Fruit fly (Drosophila melanogaster): Measurements from ENCODE around the gene Gdh.
A peak's percentile ranks its signal among the peaks of the same experiment; 100 is the strongest.

Gene Gdh

DNA sequence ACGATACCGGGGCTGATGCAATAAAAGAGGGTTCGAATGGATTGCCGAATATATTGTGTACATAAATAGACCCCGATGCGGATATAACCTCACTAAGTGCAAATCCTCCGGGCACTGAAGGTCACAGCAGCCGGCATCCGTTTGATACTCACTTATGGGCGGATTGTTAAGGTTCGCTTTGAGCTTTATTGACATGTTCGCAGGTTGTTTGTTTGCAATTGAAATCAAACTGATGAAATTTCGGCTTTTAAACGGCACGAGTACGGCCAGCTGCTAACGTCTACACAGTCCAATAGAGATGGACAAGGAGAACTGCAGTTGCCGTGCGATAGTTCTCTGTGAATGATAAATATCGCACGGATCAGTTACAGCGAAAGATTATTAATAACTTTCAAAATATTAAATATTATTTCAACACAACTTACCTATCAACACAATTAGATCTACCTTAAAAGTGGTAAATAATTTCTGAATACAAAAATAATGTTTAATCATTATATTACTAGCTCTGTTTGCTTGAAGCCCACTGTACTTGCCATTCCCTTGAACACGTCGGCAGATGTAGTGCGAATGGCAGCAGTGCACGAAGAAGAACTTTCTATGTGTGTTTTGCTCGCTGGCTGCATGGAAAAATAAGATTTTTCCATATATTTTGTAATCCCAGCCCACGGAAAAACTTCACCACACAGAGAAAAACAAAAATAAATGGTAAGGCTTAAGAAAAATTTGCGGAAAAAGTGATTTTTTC lies 15.4 kb upstream of the Gdh start, which contains the start of the genes GluProRS and AP-1sigma:
GluProRS (minus strand) TSS at position 301 of the 748 bp plus-strand sequence.
AP-1sigma (plus strand) TSS at position 561 of the 748 bp plus-strand sequence.
- TF ChIP-seq br (GFP tag; optimal IDR thresholded peaks at IDR 0.05) (peak; percentile 81), Vsx2 (GFP tag; optimal IDR thresholded peaks at IDR 0.05; ENCODE audit: partially characterized antibody) (no peak), Myc (optimal IDR thresholded peaks at IDR 0.05) (peak; percentile 83), ey (GFP tag; optimal IDR thresholded peaks at IDR 0.05) (peak; percentile 89), sv (GFP tag; optimal IDR thresholded peaks at IDR 0.05) (peak; percentile 94), GATAd (GFP tag; optimal IDR thresholded peaks at IDR 0.05) (peak; percentile 80), CG9705 (GFP tag; optimal IDR thresholded peaks at IDR 0.05) (peak; percentile 85), brk (GFP tag; optimal IDR thresholded peaks at IDR 0.05) (no peak), lola (GFP tag; optimal IDR thresholded peaks at IDR 0.05) (no peak), jim (GFP tag; optimal IDR thresholded peaks at IDR 0.05) (no peak), pan (optimal IDR thresholded peaks at IDR 0.05) (no peak), HLH106 (tag; optimal IDR thresholded peaks at IDR 0.05) (peak; percentile 91), foxo (GFP tag; optimal IDR thresholded peaks at IDR 0.05) (peak; percentile 51 to 93), Abd-B (GFP tag; optimal IDR thresholded peaks at IDR 0.05) (no peak), sage (GFP tag; optimal IDR thresholded peaks at IDR 0.05) (peak; percentile 65), usp (GFP tag; optimal IDR thresholded peaks at IDR 0.05) (no peak), Dif (GFP tag; optimal IDR thresholded peaks at IDR 0.05; ENCODE audit: partially characterized antibody) (no peak), CrebA (GFP tag; optimal IDR thresholded peaks at IDR 0.05; ENCODE audit: borderline replicate concordance) (no peak), N (GFP tag; optimal IDR thresholded peaks at IDR 0.05) (no peak), dl (GFP tag; optimal IDR thresholded peaks at IDR 0.05; ENCODE audit: insufficient read depth in 1 of 2, partially characterized antibody in 2 of 2) (no peak), Hnf4 (GFP tag; optimal IDR thresholded peaks at IDR 0.05) (peak; percentile 85), Sp1 (GFP tag; optimal IDR thresholded peaks at IDR 0.05) (peak; percentile 85), Mio (GFP tag; optimal IDR thresholded peaks at IDR 0.05) (peak; percentile 37), Dfd (GFP tag; optimal IDR thresholded peaks at IDR 0.05) (no peak), Jra (GFP tag; optimal IDR thresholded peaks at IDR 0.05) (peak; percentile 89), Rel (GFP tag; optimal IDR thresholded peaks at IDR 0.05) (peak; percentile 47), Rel (tag; optimal IDR thresholded peaks at IDR 0.05) (peak; percentile 66), fru (GFP tag; optimal IDR thresholded peaks at IDR 0.05) (peak; percentile 89), psq (GFP tag; optimal IDR thresholded peaks at IDR 0.05) (peak; percentile 82), CG32264 (GFP tag; optimal IDR thresholded peaks at IDR 0.05) (peak; percentile 72), woc (GFP tag; optimal IDR thresholded peaks at IDR 0.05) (peak; percentile 87), tai (GFP tag; optimal IDR thresholded peaks at IDR 0.05) (no peak), Hr83 (GFP tag; optimal IDR thresholded peaks at IDR 0.05; ENCODE audit: poor library complexity, severe bottlenecking) (peak; percentile 57), h (GFP tag; optimal IDR thresholded peaks at IDR 0.05) (peak; percentile 92), rgr (GFP tag; optimal IDR thresholded peaks at IDR 0.05) (peak; percentile 90), Hr78 (GFP tag; optimal IDR thresholded peaks at IDR 0.05) (no peak), OdsH (GFP tag; optimal IDR thresholded peaks at IDR 0.05) (peak; percentile 86), dsf (GFP tag; optimal IDR thresholded peaks at IDR 0.05; ENCODE audit: borderline replicate concordance) (peak; percentile 79), dmrt93B (GFP tag; optimal IDR thresholded peaks at IDR 0.05) (peak; percentile 86)

DNA sequence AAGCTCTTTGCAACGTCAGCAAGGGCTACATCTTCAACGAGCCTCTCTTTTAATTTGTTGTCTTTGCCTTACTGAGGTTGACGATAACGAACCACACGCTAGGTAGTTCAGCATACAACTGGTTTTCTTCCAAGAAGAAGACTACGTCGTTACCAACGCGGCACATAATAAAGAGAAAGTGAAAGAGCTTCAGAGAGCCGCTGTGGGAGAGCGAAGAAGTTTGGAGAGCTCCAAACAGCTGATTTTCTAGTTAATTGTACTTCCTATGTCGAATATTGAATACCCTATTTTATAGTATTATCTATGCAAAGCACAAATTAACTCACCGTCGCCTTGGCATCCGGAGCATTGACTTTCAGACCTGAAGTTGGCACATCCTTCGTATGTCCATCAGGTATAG lies 12.5 kb upstream of the Gdh start:
- TF ChIP-seq lola (GFP tag; optimal IDR thresholded peaks at IDR 0.05) (no peak), Dif (GFP tag; optimal IDR thresholded peaks at IDR 0.05; ENCODE audit: partially characterized antibody) (peak; percentile 52), Vsx2 (GFP tag; optimal IDR thresholded peaks at IDR 0.05; ENCODE audit: partially characterized antibody) (peak; percentile 17), dl (GFP tag; optimal IDR thresholded peaks at IDR 0.05; ENCODE audit: insufficient read depth in 1 of 2, partially characterized antibody in 2 of 2) (peak; percentile 13 to 54), Hr83 (GFP tag; optimal IDR thresholded peaks at IDR 0.05; ENCODE audit: poor library complexity, severe bottlenecking) (no peak), h (GFP tag; optimal IDR thresholded peaks at IDR 0.05) (no peak), Abd-B (GFP tag; optimal IDR thresholded peaks at IDR 0.05) (no peak), Hnf4 (GFP tag; optimal IDR thresholded peaks at IDR 0.05) (no peak), woc (GFP tag; optimal IDR thresholded peaks at IDR 0.05) (peak; percentile 41)

Data from whole organism, wandering third instar larva.